Fruit fly (Drosophila melanogaster): Measurements from ENCODE around the gene Nab2.
A peak's percentile ranks its signal among the peaks of the same experiment; 100 is the strongest.

The Nab2 gene

dm6 chr3R:24266786-24267579 is 51.2 kb downstream of the Nab2 start:
- TF ChIP-seq Sox15 (GFP tag; optimal IDR thresholded peaks at IDR 0.05) (peak; percentile 79), Gug (GFP tag; IDR thresholded peaks at IDR 0.05) (peak; percentile 63; the same call in 1 of the 2 replicates), fd59A (GFP tag; optimal IDR thresholded peaks at IDR 0.05) (peak; percentile 91), CG10631 (GFP tag; optimal IDR thresholded peaks at IDR 0.05) (peak; percentile 89), Eip78C (GFP tag) (peak; percentile 97), Blimp-1 (GFP tag; optimal IDR thresholded peaks at IDR 0.05) (peak; percentile 60), svp (GFP tag) (peak; percentile 92), achi (GFP tag; optimal IDR thresholded peaks at IDR 0.05) (peak; percentile 90), CG7368 (GFP tag; optimal IDR thresholded peaks at IDR 0.05) (peak; percentile 70), CG32006 (GFP tag; optimal IDR thresholded peaks at IDR 0.05) (peak; percentile 92), CG8119 (GFP tag; IDR thresholded peaks at IDR 0.05) (peak; percentile 87), CG31627 (GFP tag; optimal IDR thresholded peaks at IDR 0.05) (peak; percentile 62), Eip75B (GFP tag; optimal IDR thresholded peaks at IDR 0.05) (peak; percentile 87), lz (GFP tag; optimal IDR thresholded peaks at IDR 0.05) (peak; percentile 74), net (GFP tag; optimal IDR thresholded peaks at IDR 0.05) (peak; percentile 82), spab (GFP tag; optimal IDR thresholded peaks at IDR 0.05) (peak; percentile 89), CG16779 (tag; optimal IDR thresholded peaks at IDR 0.05) (peak; percentile 73), fkh (GFP tag; optimal IDR thresholded peaks at IDR 0.05) (no peak), vri (GFP tag; optimal IDR thresholded peaks at IDR 0.05) (peak; percentile 65), cyc (GFP tag; optimal IDR thresholded peaks at IDR 0.05) (peak; percentile 68), CG15336 (GFP tag; IDR thresholded peaks at IDR 0.05) (peak; percentile 84), dsx (GFP tag; optimal IDR thresholded peaks at IDR 0.05; ENCODE audit: poor library complexity, severe bottlenecking) (peak; percentile 84), OdsH (GFP tag; optimal IDR thresholded peaks at IDR 0.05) (peak; percentile 88), CG6808 (GFP tag; optimal IDR thresholded peaks at IDR 0.05) (peak; percentile 93), topi (GFP tag; optimal IDR thresholded peaks at IDR 0.05) (peak; percentile 80), CG8319 (GFP tag; optimal IDR thresholded peaks at IDR 0.05) (peak; percentile 88), CG6163 (GFP tag; IDR thresholded peaks at IDR 0.05) (peak; percentile 69; the same call in 2 of the 3 replicates), CG4318 (GFP tag; optimal IDR thresholded peaks at IDR 0.05) (peak; percentile 82), Eip93F (GFP tag; optimal IDR thresholded peaks at IDR 0.05) (peak; percentile 62), Ets21C (GFP tag; optimal IDR thresholded peaks at IDR 0.05) (peak; percentile 44), pdm3 (GFP tag; optimal IDR thresholded peaks at IDR 0.05) (peak; percentile 82), ss (GFP tag; optimal IDR thresholded peaks at IDR 0.05) (peak; percentile 92 to 95), eg (GFP tag; IDR thresholded peaks at IDR 0.05) (peak; percentile 62; the same call in 1 of the 3 replicates), Hr4 (GFP tag; optimal IDR thresholded peaks at IDR 0.05) (peak; percentile 87), CG6792 (GFP tag; optimal IDR thresholded peaks at IDR 0.05) (peak; percentile 88), CG11902 (GFP tag; optimal IDR thresholded peaks at IDR 0.05) (peak; percentile 71), Sox14 (GFP tag; optimal IDR thresholded peaks at IDR 0.05) (peak; percentile 81), esn (GFP tag; optimal IDR thresholded peaks at IDR 0.05) (peak; percentile 89), CG10669 (GFP tag; optimal IDR thresholded peaks at IDR 0.05) (peak; percentile 86), Hr38 (GFP tag; optimal IDR thresholded peaks at IDR 0.05) (no peak), fd85E (GFP tag; optimal IDR thresholded peaks at IDR 0.05) (no peak), CG11762 (GFP tag; optimal IDR thresholded peaks at IDR 0.05; ENCODE audit: insufficient read depth) (peak; percentile 84), CG11294 (GFP tag; IDR thresholded peaks at IDR 0.05) (no peak; the same call in 1 of the 2 replicates), acj6 (GFP tag; optimal IDR thresholded peaks at IDR 0.05) (peak; percentile 86), CG9139 (GFP tag; optimal IDR thresholded peaks at IDR 0.05) (peak; percentile 76), Hr39 (GFP tag; optimal IDR thresholded peaks at IDR 0.05) (peak; percentile 59), Lpt (GFP tag; optimal IDR thresholded peaks at IDR 0.05) (peak; percentile 82), salr (GFP tag; optimal IDR thresholded peaks at IDR 0.05) (peak; percentile 73 to 85), CG6854 (GFP tag; optimal IDR thresholded peaks at IDR 0.05) (peak; percentile 62), dac (GFP tag; optimal IDR thresholded peaks at IDR 0.05) (peak; percentile 53)

All from whole organism, prepupa.